Worm (Caenorhabditis elegans) whole organism, late embryonic: ENCODE results near the gene F21H7.2.

Experiments
- hlh-6 ChIP-seq: sonication (generic microtip); optimal IDR thresholded peaks from 2 replicates; lab custom pipeline; 2016; ENCODE audit warnings: missing genotype, missing genetic modification characterization, missing compliant biosample characterization
- tbx-2 ChIP-seq: sonication (generic microtip); optimal IDR thresholded peaks from 2 replicates; lab custom pipeline; 2016; ENCODE audit warnings: missing genetic modification characterization, missing compliant biosample characterization

DNA sequence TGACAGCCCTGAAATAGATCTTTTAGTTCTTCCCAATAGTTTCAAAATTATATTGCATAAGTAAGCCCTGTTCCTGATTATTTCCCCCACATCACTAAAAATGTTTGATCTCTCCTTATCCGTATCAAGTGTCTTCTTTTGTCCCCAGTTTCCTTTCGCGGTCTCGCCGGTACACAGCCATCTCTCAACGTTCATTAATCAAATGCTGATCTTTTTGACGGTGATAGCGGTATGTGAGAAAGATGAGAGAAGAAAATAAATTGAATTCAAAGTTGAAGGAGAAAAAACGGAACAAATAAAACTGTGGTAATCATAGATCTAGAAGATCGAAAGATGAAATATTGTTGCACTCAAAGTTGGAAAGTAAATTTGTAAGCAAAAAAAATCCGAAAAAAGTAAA is 18.1 kb downstream of the F21H7.2 start:
- TF ChIP-seq hlh-6 (tag; lab: Kevin White, UChicago) (no peak), tbx-2 (tag; lab: Kevin White, UChicago) (no peak)
